Worm (Caenorhabditis elegans) whole organism, young adult: ENCODE measurements around the gene flp-19.
A peak's percentile ranks its signal among the peaks of the same experiment; 100 is the strongest.

Experiments
- B0336.3 ChIP-seq: fragments of 200-800 bp; sonication (Bioruptor generic); IDR thresholded peaks from 2 replicates; pipeline ENCODE4 v1.3.6; 2022; ENCODE audit warnings: missing genetic modification characterization, missing compliant biosample characterization
- C06A6.2 ChIP-seq: fragments of 200-800 bp; sonication (Bioruptor generic); conservative IDR thresholded peaks from 2 replicates; pipeline ENCODE4 v1.3.6; 2022; ENCODE audit warnings: missing genetic modification characterization, missing compliant biosample characterization
- F10E7.11 ChIP-seq: sonication (generic microtip); optimal IDR thresholded peaks from 2 replicates; lab custom pipeline; 2017; ENCODE audit warnings: mild to moderate bottlenecking, missing genetic modification characterization, moderate library complexity, missing compliant biosample characterization
- F33H1.4 ChIP-seq: fragments of 200-800 bp; sonication (Bioruptor generic); IDR thresholded peaks from 2 replicates; pipeline ENCODE4 v1.3.6; 2022; ENCODE audit warnings: missing genetic modification reagents, missing genetic modification characterization, missing compliant biosample characterization
- Y56A3A.18 ChIP-seq: fragments of 200-800 bp; sonication (Bioruptor generic); IDR thresholded peaks from 2 replicates; pipeline ENCODE4 v1.3.6; 2022; ENCODE audit warnings: missing genetic modification reagents, missing genetic modification characterization, missing compliant biosample characterization
- athp-1 ChIP-seq: sonication (generic microtip); optimal IDR thresholded peaks from 2 replicates; lab custom pipeline; 2017; ENCODE audit warnings: mild to moderate bottlenecking, missing genetic modification characterization, missing compliant biosample characterization
- attf-6 ChIP-seq: fragments of 200-800 bp; sonication (Bioruptor generic); IDR thresholded peaks from 2 replicates; pipeline ENCODE4 v1.3.6; 2022; ENCODE audit warnings: missing genetic modification reagents, missing genetic modification characterization, missing compliant biosample characterization
- ccch-3 ChIP-seq: fragments of 200-800 bp; sonication (Bioruptor generic); optimal IDR thresholded peaks from 2 replicates; lab custom pipeline; 2018; ENCODE audit warnings: mild to moderate bottlenecking, missing genetic modification characterization, missing compliant biosample characterization
- ceh-58 ChIP-seq: fragments of 200-800 bp; sonication (Bioruptor generic); IDR thresholded peaks from 2 replicates; pipeline ENCODE4 v1.3.6; 2022; ENCODE audit warnings: missing genetic modification characterization, missing compliant biosample characterization
- ceh-79 ChIP-seq: sonication (generic microtip); optimal IDR thresholded peaks from 2 replicates; lab custom pipeline; 2017; ENCODE audit warnings: mild to moderate bottlenecking, missing genetic modification characterization, missing compliant biosample characterization
- ceh-91 ChIP-seq: fragments of 200-800 bp; sonication (Bioruptor generic); IDR thresholded peaks from 2 replicates; pipeline ENCODE4 v1.3.6; 2022; ENCODE audit warnings: missing genetic modification reagents, missing genetic modification characterization, missing compliant biosample characterization
- dox-1 ChIP-seq: fragments of 200-800 bp; sonication (Bioruptor generic); IDR thresholded peaks from 2 replicates; pipeline ENCODE4 v1.3.6; 2022; ENCODE audit warnings: missing genetic modification reagents, missing genetic modification characterization, missing compliant biosample characterization
- efl-1 ChIP-seq: fragments of 150-350 bp; optimal IDR thresholded peaks from 2 replicates; lab custom pipeline; 2014; ENCODE audit warnings: missing biosample characterization, missing genetic modification reagents, missing genetic modification characterization
- egl-18 ChIP-seq: fragments of 200-800 bp; sonication (Bioruptor generic); IDR thresholded peaks from 2 replicates; pipeline ENCODE4 v1.3.6; 2022; ENCODE audit warnings: missing genetic modification reagents, missing genetic modification characterization, missing compliant biosample characterization
- ekl-4 ChIP-seq: fragments of 200-800 bp; sonication (Bioruptor generic); IDR thresholded peaks from 2 replicates; pipeline ENCODE4 v1.3.6; 2022; ENCODE audit warnings: missing genetic modification reagents, missing genetic modification characterization, missing compliant biosample characterization
- him-1 ChIP-seq: sonication (generic microtip); optimal IDR thresholded peaks from 2 replicates; lab custom pipeline; 2016; ENCODE audit warnings: missing genotype, missing genetic modification reagents, missing genetic modification characterization, missing compliant biosample characterization
- hmg-1.2 ChIP-seq: fragments of 200-800 bp; sonication (Bioruptor generic); IDR thresholded peaks from 2 replicates; pipeline ENCODE4 v1.3.6; 2022; ENCODE audit warnings: missing genetic modification reagents, missing genetic modification characterization, missing compliant biosample characterization
- hmg-20 ChIP-seq: fragments of 200-800 bp; sonication (Bioruptor generic); IDR thresholded peaks from 2 replicates; pipeline ENCODE4 v1.3.6; 2022; ENCODE audit warnings: missing genetic modification reagents, missing genetic modification characterization, missing compliant biosample characterization
- lin-54 ChIP-seq: fragments of 200-800 bp; sonication (Bioruptor generic); optimal IDR thresholded peaks from 2 replicates; lab custom pipeline; 2018; ENCODE audit warnings: mild to moderate bottlenecking, missing genetic modification characterization, missing compliant biosample characterization
- madf-3 ChIP-seq: fragments of 200-800 bp; sonication (Bioruptor generic); IDR thresholded peaks from 2 replicates; pipeline ENCODE4 v1.3.6; 2022; ENCODE audit warnings: missing genetic modification reagents, missing genetic modification characterization, missing compliant biosample characterization
- nfya-1 ChIP-seq: sonication (generic microtip); optimal IDR thresholded peaks from 2 replicates; lab custom pipeline; 2017; ENCODE audit warnings: antibody characterized with exemption, missing compliant biosample characterization, missing genetic modification characterization, borderline replicate concordance; ENCODE audit not compliant: insufficient read depth
- nhr-80 ChIP-seq: sonication (generic microtip); optimal IDR thresholded peaks from 2 replicates; lab custom pipeline; 2016; ENCODE audit warnings: missing genetic modification characterization, missing compliant biosample characterization
- rcor-1 ChIP-seq: fragments of 200-800 bp; sonication (Bioruptor generic); IDR thresholded peaks from 2 replicates; pipeline ENCODE4 v1.3.6; 2022; ENCODE audit warnings: missing genetic modification reagents, missing genetic modification characterization, missing compliant biosample characterization
- sea-2 ChIP-seq: fragments of 200-800 bp; sonication (Bioruptor generic); IDR thresholded peaks from 2 replicates; pipeline ENCODE4 v1.3.6; 2022; ENCODE audit warnings: missing genetic modification characterization, missing compliant biosample characterization
- snpc-4 ChIP-seq, 5 experiments: fragments of 150-350 bp in 1 of 5; sonication (generic microtip) in 4 of 5; optimal IDR thresholded peaks; 2 replicates each; lab custom pipeline; 2014 to 2018; ENCODE audit warnings: missing genetic modification characterization in 5 of 5, missing biosample characterization in 3 of 5, antibody characterized with exemption in 2 of 5, mild to moderate bottlenecking in 2 of 5, missing compliant biosample characterization in 2 of 5, missing genotype in 2 of 5, moderate library complexity in 2 of 5, missing genetic modification reagents in 1 of 5
- sptf-2 ChIP-seq: fragments of 200-800 bp; sonication (Bioruptor generic); optimal IDR thresholded peaks from 2 replicates; lab custom pipeline; 2018; ENCODE audit warnings: mild to moderate bottlenecking, missing genetic modification characterization, missing compliant biosample characterization
- tbp1 ChIP-seq: fragments of 200-800 bp; sonication (Bioruptor generic); optimal IDR thresholded peaks from 2 replicates; lab custom pipeline; 2018; ENCODE audit warnings: mild to moderate bottlenecking, missing genetic modification characterization, missing compliant biosample characterization
- tbx-9 ChIP-seq: sonication (generic microtip); optimal IDR thresholded peaks from 2 replicates; lab custom pipeline; 2016; ENCODE audit warnings: borderline replicate concordance, missing genetic modification characterization, inconsistent platforms, missing compliant biosample characterization
- unc-130 ChIP-seq: sonication (generic microtip); optimal IDR thresholded peaks from 2 replicates; lab custom pipeline; 2016; ENCODE audit warnings: missing genetic modification reagents, missing genetic modification characterization, missing compliant biosample characterization
- zfh-2 ChIP-seq: fragments of 200-800 bp; sonication (Bioruptor generic); conservative IDR thresholded peaks from 2 replicates; pipeline ENCODE4 v1.3.6; 2022; ENCODE audit warnings: missing genetic modification reagents, missing genetic modification characterization, missing compliant biosample characterization

flp-19 gene

ce11 chrX:10593234-10593633 lies 11.3 kb upstream of the flp-19 start, which contains the start of gene sdn-1:
Gene sdn-1 (minus strand): TSS chrX:10593334.
- TF ChIP-seq ccch-3 (no peak), unc-130 (GFP tag; lab: Kevin White, UChicago) (no peak)

- TF ChIP-seq Y56A3A.18 (GFP tag; lab: Robert Waterston, UW) (0 out of 2 replicates have a peak, but pooled peaks have one; percentile 21), lin-54 (GFP tag; lab: Kevin White, UChicago) (no peak), tbp1 (GFP tag; lab: Kevin White, UChicago) (no peak), sptf-2 (GFP tag; lab: Kevin White, UChicago) (no peak), dox-1 (no peak), ceh-58 (GFP tag; lab: Robert Waterston, UW) (no peak), ceh-91 (no peak), ekl-4 (GFP tag; lab: Robert Waterston, UW) (0 out of 2 replicates have a peak, but pooled peaks have one; percentile 19), F10E7.11 (tag; lab: Kevin White, UChicago) (no peak), snpc-4 (GFP tag; optimal IDR thresholded peaks at IDR 0.05; lab: Kevin White, UChicago) (no peak), snpc-4 (tag; optimal IDR thresholded peaks at IDR 0.05; lab: Kevin White, UChicago) (no peak), zfh-2 (peak; percentile 80), hmg-20 (GFP tag; lab: Robert Waterston, UW) (no peak), rcor-1 (GFP tag; lab: Robert Waterston, UW) (no peak), efl-1 (GFP tag; lab: Kevin White, UChicago) (no peak), him-1 (tag; lab: Kevin White, UChicago) (no peak), egl-18 (GFP tag; lab: Robert Waterston, UW) (no peak), attf-6 (no peak), nfya-1 (no peak), madf-3 (GFP tag; lab: Robert Waterston, UW) (no peak), tbx-9 (tag; lab: Kevin White, UChicago) (no peak), B0336.3 (GFP tag; lab: Robert Waterston, UW) (no peak), F33H1.4 (no peak)
These were observed 10.6 kb upstream of the flp-19 start for ce11 chrX:10593756-10594376.

- TF ChIP-seq athp-1 (tag; lab: Kevin White, UChicago) (no peak), C06A6.2 (GFP tag; lab: Robert Waterston, UW) (no peak)
These were observed 9.6 kb upstream of the flp-19 start for ce11 chrX:10594701-10595421.

ce11 chrX:10596420-10596907 lies 8.0 kb upstream of the flp-19 start:
- no peak for TF ChIP-seq egl-18 (GFP tag; lab: Robert Waterston, UW)

ce11 chrX:10597554-10598191 lies 6.8 kb upstream of the flp-19 start:
- TF ChIP-seq hmg-1.2 (GFP tag; lab: Robert Waterston, UW) (peak; percentile 72; the same call in 1 of the 2 replicates), lin-54 (GFP tag; lab: Kevin White, UChicago) (no peak), madf-3 (GFP tag; lab: Robert Waterston, UW) (no peak), ceh-79 (tag; lab: Kevin White, UChicago) (no peak), sea-2 (GFP tag; lab: Robert Waterston, UW) (no peak), nhr-80 (tag; lab: Kevin White, UChicago) (peak; percentile 31)
